Worm (Caenorhabditis elegans) whole organism, L4 larva: ENCODE data around the gene F16G10.11.

ENCODE experiments used
- ama-1 ChIP-seq: fragments of 150-350 bp; optimal IDR thresholded peaks from 2 replicates; lab custom pipeline; 2014; ENCODE audit warnings: inconsistent platforms, mixed read lengths
- hlh-30 ChIP-seq: sonication (generic microtip); optimal IDR thresholded peaks from 2 replicates; lab custom pipeline; 2017; ENCODE audit warnings: antibody characterized with exemption, mild to moderate bottlenecking, missing genetic modification characterization, missing compliant biosample characterization; ENCODE audit not compliant: insufficient read depth
- lin-1 ChIP-seq: fragments of 200-800 bp; sonication (Bioruptor generic); IDR thresholded peaks from 2 replicates; pipeline ENCODE4 v1.3.6; 2022; ENCODE audit warnings: missing genetic modification reagents, missing genetic modification characterization, missing compliant biosample characterization
- lin-13 ChIP-seq: fragments of 150-350 bp; optimal IDR thresholded peaks from 2 replicates; lab custom pipeline; 2014; ENCODE audit warnings: missing biosample characterization, missing genetic modification reagents, missing genetic modification characterization
- nhr-11 ChIP-seq: fragments of 150-350 bp; optimal IDR thresholded peaks from 2 replicates; lab custom pipeline; 2014; ENCODE audit warnings: missing biosample characterization, missing genetic modification characterization
- nhr-28 ChIP-seq: fragments of 150-350 bp; optimal IDR thresholded peaks from 2 replicates; lab custom pipeline; 2014; ENCODE audit warnings: missing biosample characterization, missing genetic modification characterization
- nhr-48 ChIP-seq: sonication (generic microtip); optimal IDR thresholded peaks from 2 replicates; lab custom pipeline; 2016; ENCODE audit warnings: mild to moderate bottlenecking, missing genetic modification characterization, missing compliant biosample characterization
- nhr-6 ChIP-seq: fragments of 150-350 bp; optimal IDR thresholded peaks from 2 replicates; lab custom pipeline; 2014; ENCODE audit warnings: missing biosample characterization, missing genetic modification characterization
- nhr-76 ChIP-seq: fragments of 150-350 bp; optimal IDR thresholded peaks from 2 replicates; lab custom pipeline; 2014; ENCODE audit warnings: missing biosample characterization, missing genetic modification characterization
- skn-1 ChIP-seq: fragments of 150-350 bp; optimal IDR thresholded peaks from 2 replicates; lab custom pipeline; 2014; ENCODE audit warnings: missing biosample characterization, missing genetic modification characterization
- tra-1 ChIP-seq: fragments of 200-800 bp; sonication (Bioruptor generic); IDR thresholded peaks from 2 replicates; pipeline ENCODE4 v1.3.6; 2022; ENCODE audit warnings: missing genetic modification reagents, missing genetic modification characterization, missing compliant biosample characterization

ce11 chrII:2374973-2375372 is 18.7 kb downstream of the F16G10.11 start, which contains the start of gene F16G10.2:
- TF ChIP-seq nhr-6 (tag; lab: Kevin White, UChicago) (no peak), nhr-11 (tag; lab: Kevin White, UChicago) (no peak), nhr-28 (tag; lab: Kevin White, UChicago) (no peak), lin-13 (no peak), nhr-48 (tag; lab: Kevin White, UChicago) (no peak), ama-1 (no peak), hlh-30 (tag; lab: Kevin White, UChicago) (no peak), nhr-76 (tag; lab: Kevin White, UChicago) (no peak), skn-1 (tag; lab: Kevin White, UChicago) (no peak), tra-1 (GFP tag; lab: Robert Waterston, UW) (no peak), lin-1 (no peak)
